Worm (Caenorhabditis elegans): Measurements from ENCODE around the gene K12H6.4.

DNA sequence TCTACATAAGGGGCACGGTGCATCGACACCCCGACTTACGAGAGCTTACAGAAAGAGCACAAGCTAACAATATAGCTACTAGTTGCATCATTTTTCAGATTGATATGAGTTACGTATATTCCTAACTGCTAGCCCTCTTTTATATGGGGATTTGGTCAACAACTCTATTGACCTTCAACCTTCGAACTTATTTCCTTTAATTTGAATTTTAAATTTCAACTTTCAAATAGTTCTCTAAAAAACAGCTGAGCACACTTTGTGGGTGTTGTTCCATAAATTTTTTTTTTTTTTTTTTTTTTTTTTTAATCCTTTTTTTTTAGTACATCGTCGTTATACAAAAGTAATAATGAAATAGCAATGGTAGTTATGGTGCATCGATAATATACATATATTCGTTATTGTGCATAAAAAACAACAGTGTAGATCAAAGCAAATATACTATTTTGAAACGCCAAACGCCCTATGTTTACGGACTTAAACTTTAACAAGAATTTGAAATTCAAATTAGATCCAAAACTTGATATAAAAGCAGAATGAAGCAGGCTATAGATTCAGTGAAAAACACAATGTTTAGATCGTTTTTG is 42.6 kb upstream of the K12H6.4 start, which contains the start of the genes Y110A2AL.9 and Y110A2AL.3:
- no peak for TF ChIP-seq pqm-1 (tag; optimal IDR thresholded peaks at IDR 0.05)
- no peak for TF ChIP-seq dmd-4 (tag; optimal IDR thresholded peaks at IDR 0.05; ENCODE audit: borderline replicate concordance)
- TF ChIP-seq lim-6 (tag; optimal IDR thresholded peaks at IDR 0.05): no peak
